Fruit fly (Drosophila melanogaster) whole organism, embryonic: Measurements from ENCODE around the gene CG14684.
A peak's percentile ranks its signal among the peaks of the same experiment; 100 is the strongest.

ENCODE experiments used
- CG1024 ChIP-seq: fragments of 200-800 bp; sonication (Bioruptor generic); IDR thresholded peaks from 2 replicates; pipeline ENCODE4 v1.3.6; 2022; ENCODE audit warnings: missing biosample characterization, missing genetic modification characterization
- CG11560 ChIP-seq: fragments of 200-800 bp; sonication (Bioruptor generic); IDR thresholded peaks from 3 replicates; pipeline ENCODE4 v1.3.6; 2022; ENCODE audit warnings: missing biosample characterization, missing genetic modification characterization
- CG12155 ChIP-seq: fragments of 200-800 bp; sonication (Bioruptor generic); optimal IDR thresholded peaks from 3 replicates; lab custom pipeline; 2016; ENCODE audit warnings: missing biosample characterization, missing genetic modification characterization
- CG12219 ChIP-seq: fragments of 200-800 bp; sonication (Bioruptor generic); optimal IDR thresholded peaks from 3 replicates; lab custom pipeline; 2018; ENCODE audit warnings: missing biosample characterization, mild to moderate bottlenecking, missing genetic modification characterization
- CG13296 ChIP-seq: fragments of 200-800 bp; sonication (Bioruptor generic); optimal IDR thresholded peaks from 3 replicates; lab custom pipeline; 2018; ENCODE audit warnings: missing biosample characterization, mild to moderate bottlenecking, missing genetic modification characterization
- CG13894 ChIP-seq: fragments of 200-800 bp; sonication (Bioruptor generic); optimal IDR thresholded peaks from 3 replicates; lab custom pipeline; 2018; ENCODE audit warnings: missing biosample characterization, mild to moderate bottlenecking, missing genetic modification characterization, moderate library complexity
- CG32772 ChIP-seq: fragments of 200-800 bp; sonication (Bioruptor generic); IDR thresholded peaks from 2 replicates; pipeline ENCODE4 v1.3.6; 2022; ENCODE audit warnings: missing biosample characterization, missing genetic modification characterization
- CG34224 ChIP-seq: fragments of 200-800 bp; sonication (Bioruptor generic); IDR thresholded peaks from 3 replicates; pipeline ENCODE4 v1.3.6; 2022; ENCODE audit warnings: missing biosample characterization, missing genetic modification characterization; ENCODE audit not compliant: partially characterized antibody
- CG3847 ChIP-seq: fragments of 200-800 bp; sonication (Bioruptor generic); IDR thresholded peaks from 2 replicates; pipeline ENCODE4 v1.3.6; 2022; ENCODE audit warnings: missing biosample characterization, missing genetic modification characterization
- CG42726 ChIP-seq: fragments of 200-800 bp; sonication (Bioruptor generic); IDR thresholded peaks from 2 replicates; pipeline ENCODE4 v1.3.6; 2022; ENCODE audit warnings: missing biosample characterization, missing genetic modification characterization; ENCODE audit not compliant: partially characterized antibody
- CG4328 ChIP-seq: fragments of 200-800 bp; sonication (Bioruptor generic); optimal IDR thresholded peaks from 3 replicates; lab custom pipeline; 2017; ENCODE audit warnings: missing biosample characterization, missing genetic modification reagents, missing genetic modification characterization
- CG4617 ChIP-seq: fragments of 200-800 bp; sonication (Bioruptor generic); optimal IDR thresholded peaks from 3 replicates; lab custom pipeline; 2016; ENCODE audit warnings: missing biosample characterization, missing genetic modification characterization, borderline replicate concordance
- CG7928 ChIP-seq: fragments of 200-800 bp; sonication (Bioruptor generic); optimal IDR thresholded peaks from 2 replicates; lab custom pipeline; 2017; ENCODE audit warnings: missing biosample characterization, mild to moderate bottlenecking, missing genetic modification characterization
- CG9932 ChIP-seq: fragments of 200-800 bp; sonication (Bioruptor generic); IDR thresholded peaks from 2 replicates; pipeline ENCODE4 v1.3.6; 2022; ENCODE audit warnings: missing biosample characterization, missing genetic modification characterization
- D19B ChIP-seq: fragments of 200-800 bp; sonication (Bioruptor generic); optimal IDR thresholded peaks from 2 replicates; lab custom pipeline; 2017; ENCODE audit warnings: missing biosample characterization, mild to moderate bottlenecking, missing genetic modification characterization
- Dip2 ChIP-seq: fragments of 200-800 bp; sonication (Bioruptor generic); IDR thresholded peaks from 2 replicates; pipeline ENCODE4 v1.3.6; 2022; ENCODE audit warnings: missing biosample characterization, missing genetic modification characterization
- Eip74EF ChIP-seq, 2 experiments: fragments of 200-800 bp in 1 of 2; fragments of >200 bp in 1 of 2; sonication (Bioruptor generic) in 1 of 2; optimal IDR thresholded peaks; 2 replicates each; lab custom pipeline; 2017 to 2019; ENCODE audit warnings: missing biosample characterization in 2 of 2, missing genetic modification characterization in 2 of 2, mild to moderate bottlenecking in 1 of 2, moderate library complexity in 1 of 2
- HHEX ChIP-seq: fragments of 200-800 bp; sonication (Bioruptor generic); optimal IDR thresholded peaks from 3 replicates; lab custom pipeline; 2017; ENCODE audit warnings: missing biosample characterization, mild to moderate bottlenecking, missing genetic modification characterization, missing genetic modification reagents
- HLH54F ChIP-seq: fragments of 200-800 bp; sonication (Bioruptor generic); optimal IDR thresholded peaks from 3 replicates; lab custom pipeline; 2016; ENCODE audit warnings: missing biosample characterization, missing genetic modification characterization
- Hr39 ChIP-seq: fragments of >200 bp; optimal IDR thresholded peaks from 2 replicates; lab custom pipeline; 2017
- Hr78 ChIP-seq, 2 experiments: fragments of 200-800 bp in 1 of 2; fragments of >200 bp in 1 of 2; sonication (Bioruptor generic) in 1 of 2; optimal IDR thresholded peaks; 2 replicates each; lab custom pipeline; 2017 to 2019; ENCODE audit warnings: missing biosample characterization in 2 of 2, missing genetic modification characterization in 2 of 2, mild to moderate bottlenecking in 1 of 2, moderate library complexity in 1 of 2
- Jarid2 ChIP-seq: fragments of 200-800 bp; sonication (Bioruptor generic); optimal IDR thresholded peaks from 3 replicates; lab custom pipeline; 2017; ENCODE audit warnings: mild to moderate bottlenecking, missing biosample characterization, missing genetic modification reagents, missing genetic modification characterization
- Mad ChIP-seq: fragments of 200-800 bp; sonication (Bioruptor generic); optimal IDR thresholded peaks from 2 replicates; lab custom pipeline; 2016; ENCODE audit warnings: missing biosample characterization, missing genetic modification characterization
- Neu2 ChIP-seq: fragments of 200-800 bp; sonication (Bioruptor generic); optimal IDR thresholded peaks from 3 replicates; lab custom pipeline; 2016; ENCODE audit warnings: missing biosample characterization, missing genetic modification characterization, borderline replicate concordance
- Nf-YC ChIP-seq: fragments of 200-800 bp; optimal IDR thresholded peaks from 3 replicates; lab custom pipeline; 2019; ENCODE audit warnings: missing biosample characterization, mild to moderate bottlenecking, missing genetic modification characterization, moderate library complexity
- Poxn ChIP-seq: fragments of 200-800 bp; sonication (Bioruptor generic); IDR thresholded peaks from 2 replicates; pipeline ENCODE4 v1.3.6; 2022; ENCODE audit warnings: missing biosample characterization, missing genetic modification characterization
- Sox102F ChIP-seq: fragments of 200-800 bp; sonication (Bioruptor generic); optimal IDR thresholded peaks from 2 replicates; lab custom pipeline; 2018; ENCODE audit warnings: missing biosample characterization, mild to moderate bottlenecking, missing genetic modification characterization, moderate library complexity
- Taf1 ChIP-seq: fragments of 200-800 bp; sonication (Bioruptor generic); IDR thresholded peaks from 2 replicates; pipeline ENCODE4 v1.3.6; 2022; ENCODE audit warnings: missing biosample characterization, missing genetic modification characterization
- ash1 ChIP-seq: fragments of 200-800 bp; sonication (Bioruptor generic); optimal IDR thresholded peaks from 2 replicates; lab custom pipeline; 2018; ENCODE audit warnings: missing biosample characterization, mild to moderate bottlenecking, missing genetic modification characterization
- bab2 ChIP-seq: fragments of 200-800 bp; sonication (Bioruptor generic); optimal IDR thresholded peaks from 2 replicates; lab custom pipeline; 2016; ENCODE audit warnings: missing biosample characterization, missing genetic modification characterization
- da ChIP-seq: fragments of 200-800 bp; sonication (Bioruptor generic); optimal IDR thresholded peaks from 2 replicates; lab custom pipeline; 2016; ENCODE audit warnings: missing biosample characterization, missing genetic modification characterization
- dan ChIP-seq: fragments of 200-800 bp; sonication (Bioruptor generic); IDR thresholded peaks from 2 replicates; pipeline ENCODE4 v1.3.6; 2022; ENCODE audit warnings: missing biosample characterization, missing genetic modification characterization
- dpn ChIP-seq, 2 experiments: fragments of 200-800 bp; sonication (Bioruptor generic); optimal IDR thresholded peaks; 3 replicates each; lab custom pipeline; 2016; ENCODE audit warnings: missing biosample characterization in 2 of 2, missing genetic modification characterization in 2 of 2
- gfzf ChIP-seq: fragments of 200-800 bp; sonication (Bioruptor generic); optimal IDR thresholded peaks from 2 replicates; lab custom pipeline; 2016; ENCODE audit warnings: missing biosample characterization, mild to moderate bottlenecking, missing genetic modification characterization, moderate library complexity
- grn ChIP-seq: fragments of 200-800 bp; sonication (Bioruptor generic); optimal IDR thresholded peaks from 3 replicates; lab custom pipeline; 2017; ENCODE audit warnings: missing biosample characterization, missing genetic modification characterization
- gsb ChIP-seq: fragments of 200-800 bp; sonication (Bioruptor generic); IDR thresholded peaks from 2 replicates; pipeline ENCODE4 v1.3.6; 2022; ENCODE audit warnings: missing biosample characterization, missing genetic modification characterization
- gsb-n ChIP-seq: fragments of 200-800 bp; sonication (Bioruptor generic); optimal IDR thresholded peaks from 3 replicates; lab custom pipeline; 2018; ENCODE audit warnings: missing biosample characterization, mild to moderate bottlenecking, missing genetic modification characterization
- ind ChIP-seq: fragments of 200-800 bp; sonication (Bioruptor generic); optimal IDR thresholded peaks from 3 replicates; lab custom pipeline; 2016; ENCODE audit warnings: missing biosample characterization, missing genetic modification characterization
- knrl ChIP-seq: fragments of 200-800 bp; sonication (Bioruptor generic); IDR thresholded peaks from 3 replicates; pipeline ENCODE4 v1.3.6; 2022; ENCODE audit warnings: missing biosample characterization, missing genetic modification characterization; ENCODE audit not compliant: partially characterized antibody
- peb ChIP-seq: fragments of 200-800 bp; sonication (Bioruptor generic); IDR thresholded peaks from 2 replicates; pipeline ENCODE4 v1.3.6; 2022; ENCODE audit warnings: missing biosample characterization, missing genetic modification characterization
- repo ChIP-seq: fragments of 200-800 bp; sonication (Bioruptor generic); optimal IDR thresholded peaks from 2 replicates; lab custom pipeline; 2016; ENCODE audit warnings: missing biosample characterization, missing genetic modification characterization
- salm ChIP-seq: fragments of 200-800 bp; sonication (Bioruptor generic); optimal IDR thresholded peaks from 2 replicates; lab custom pipeline; 2018; ENCODE audit warnings: missing biosample characterization, mild to moderate bottlenecking, missing genetic modification characterization
- schlank ChIP-seq: fragments of 200-800 bp; sonication (Bioruptor generic); optimal IDR thresholded peaks from 2 replicates; lab custom pipeline; 2018; ENCODE audit warnings: missing biosample characterization, mild to moderate bottlenecking, missing genetic modification characterization
- sna ChIP-seq: fragments of 200-800 bp; sonication (Bioruptor generic); IDR thresholded peaks from 2 replicates; pipeline ENCODE4 v1.3.6; 2022; ENCODE audit warnings: missing biosample characterization, missing genetic modification characterization; ENCODE audit not compliant: partially characterized antibody
- sug ChIP-seq: fragments of 200-800 bp; optimal IDR thresholded peaks from 2 replicates; lab custom pipeline; 2019; ENCODE audit warnings: missing biosample characterization, mild to moderate bottlenecking, missing genetic modification characterization, moderate library complexity
- toy ChIP-seq: fragments of 200-800 bp; sonication (Bioruptor generic); IDR thresholded peaks from 2 replicates; pipeline ENCODE4 v1.3.6; 2022; ENCODE audit warnings: missing biosample characterization, missing genetic modification characterization
- tup ChIP-seq: fragments of 200-800 bp; sonication (Bioruptor generic); optimal IDR thresholded peaks from 2 replicates; lab custom pipeline; 2016; ENCODE audit warnings: missing biosample characterization, mild to moderate bottlenecking, missing genetic modification characterization, moderate library complexity
- vvl ChIP-seq: fragments of 200-800 bp; sonication (Bioruptor generic); IDR thresholded peaks from 2 replicates; pipeline ENCODE4 v1.3.6; 2022; ENCODE audit warnings: missing biosample characterization, missing genetic modification characterization
- wek ChIP-seq: fragments of 200-800 bp; sonication (Bioruptor generic); optimal IDR thresholded peaks from 3 replicates; lab custom pipeline; 2018; ENCODE audit warnings: missing biosample characterization, mild to moderate bottlenecking, missing genetic modification characterization, moderate library complexity
- zfh1 ChIP-seq: fragments of 200-800 bp; sonication (Bioruptor generic); IDR thresholded peaks from 3 replicates; pipeline ENCODE4 v1.3.6; 2022; ENCODE audit warnings: missing biosample characterization, missing genetic modification characterization

Gene CG14684

DNA sequence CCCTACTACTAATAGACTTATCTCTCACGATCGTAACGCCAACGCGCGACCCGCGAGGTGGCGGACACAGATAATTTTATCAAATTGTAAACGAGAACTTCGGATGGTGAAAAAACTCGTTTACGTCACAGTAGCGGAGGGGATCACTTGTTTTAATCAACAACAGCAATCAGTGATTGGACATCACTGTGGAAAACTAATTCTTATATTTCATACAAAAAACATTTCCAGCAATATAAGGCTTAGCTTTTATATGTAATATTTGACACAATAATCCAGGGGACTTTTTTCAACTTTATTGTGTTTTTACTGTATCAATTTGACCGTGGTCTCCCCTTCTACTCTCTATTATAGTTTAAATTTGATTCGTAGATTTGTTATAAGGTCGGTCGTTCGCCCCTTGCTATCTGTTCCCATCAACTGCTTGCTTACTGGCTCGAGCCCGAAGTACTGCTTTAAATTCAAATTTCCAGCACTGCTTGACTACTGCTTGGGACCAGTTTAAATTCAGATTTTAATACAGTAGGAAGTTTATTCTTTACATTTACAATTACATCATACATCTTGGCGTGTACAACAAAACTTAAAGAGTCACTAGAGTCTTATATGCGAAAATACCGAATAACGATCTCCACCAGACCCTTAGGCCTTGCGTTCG lies 29.4 kb upstream of the CG14684 start, which contains the start of gene CG6465 (continued):
- TF ChIP-seq CG13894 (tag; lab: Kevin White, UChicago) (peak; percentile 76), Hr78 (GFP tag; optimal IDR thresholded peaks at IDR 0.05; lab: Kevin White, UChicago) (peak in 1 of 2 experiments; percentile 51), CG34224 (GFP tag; lab: Robert Waterston, UW) (no peak), CG12155 (GFP tag; lab: Kevin White, UChicago) (no peak), gsb (peak; percentile 50; the same call in 1 of the 2 replicates), knrl (peak; percentile 70; the same call in 2 of the 3 replicates), CG3847 (GFP tag; lab: Robert Waterston, UW) (no peak), ind (GFP tag; lab: Kevin White, UChicago) (no peak), salm (tag; lab: Kevin White, UChicago) (no peak), gfzf (GFP tag; lab: Kevin White, UChicago) (peak; percentile 27), CG4617 (GFP tag; lab: Kevin White, UChicago) (no peak), bab2 (peak; percentile 5), CG12219 (GFP tag; lab: Kevin White, UChicago) (no peak), D19B (no peak), ash1 (GFP tag; lab: Kevin White, UChicago) (no peak), Nf-YC (peak; percentile 45), grn (peak; percentile 98), CG32772 (GFP tag; lab: Robert Waterston, UW) (no peak), Eip74EF (GFP tag; optimal IDR thresholded peaks at IDR 0.05; lab: Kevin White, UChicago) (peak; percentile 24 to 87), tup (no peak), CG9932 (no peak), CG11560 (tag; lab: Robert Waterston, UW) (no peak), HHEX (no peak), repo (GFP tag; lab: Kevin White, UChicago) (no peak), schlank (tag; lab: Kevin White, UChicago) (no peak), sug (tag; lab: Kevin White, UChicago) (peak; percentile 49), dan (GFP tag; lab: Robert Waterston, UW) (no peak), HLH54F (GFP tag; lab: Kevin White, UChicago) (no peak), wek (GFP tag; lab: Kevin White, UChicago) (no peak), CG13296 (GFP tag; lab: Kevin White, UChicago) (peak; percentile 9), sna (no peak), Dip2 (GFP tag; lab: Robert Waterston, UW) (no peak), Sox102F (GFP tag; lab: Kevin White, UChicago) (no peak), CG42726 (peak; percentile 71), Taf1 (no peak), Hr39 (lab: Kevin White, UChicago) (no peak), Jarid2 (GFP tag; lab: Kevin White, UChicago) (peak; percentile 15), CG4328 (GFP tag; lab: Kevin White, UChicago) (no peak), Mad (no peak), Neu2 (GFP tag; lab: Kevin White, UChicago) (no peak), peb (GFP tag; lab: Robert Waterston, UW) (no peak), vvl (GFP tag; lab: Robert Waterston, UW) (peak; percentile 84), da (no peak), dpn (GFP tag; optimal IDR thresholded peaks at IDR 0.05; lab: Kevin White, UChicago) (no peak), gsb-n (tag; lab: Kevin White, UChicago) (peak; percentile 29), CG1024 (no peak), Poxn (no peak), CG7928 (no peak), toy (GFP tag; lab: Robert Waterston, UW) (no peak), zfh1 (GFP tag; lab: Robert Waterston, UW) (no peak)
